Fruit fly (Drosophila melanogaster): ENCODE measurements around the gene CG18789.

DNA sequence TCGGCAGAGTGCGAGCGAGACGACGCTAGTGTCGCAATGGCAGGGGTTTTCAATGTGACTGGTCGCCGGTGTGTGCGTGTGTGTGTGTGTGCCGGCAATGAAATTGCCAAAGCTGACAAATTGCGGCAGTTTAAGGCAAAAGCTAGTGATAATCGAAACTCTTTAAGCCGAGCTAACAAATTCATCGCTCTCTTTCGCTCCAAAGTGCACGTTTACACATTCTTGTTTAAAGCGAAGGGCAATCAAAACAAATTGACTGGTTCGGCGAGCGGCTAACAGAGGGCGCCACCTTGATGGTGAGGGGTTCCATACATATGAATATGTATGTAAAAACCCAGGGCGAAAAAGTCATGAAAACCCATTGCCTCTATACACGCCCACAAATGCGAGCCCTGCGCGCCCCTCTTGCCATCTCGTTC, 8.6 kb upstream of the CG18789 start:
- no peak for TF ChIP-seq Hr39 (GFP tag; optimal IDR thresholded peaks at IDR 0.05)
- no peak for TF ChIP-seq esn (GFP tag; optimal IDR thresholded peaks at IDR 0.05)
- TF ChIP-seq CG16779 (tag; optimal IDR thresholded peaks at IDR 0.05) = no peak
- TF ChIP-seq CG8119 (GFP tag; IDR thresholded peaks at IDR 0.05) = no peak
- no peak for TF ChIP-seq eg (GFP tag; IDR thresholded peaks at IDR 0.05)
- no peak for TF ChIP-seq CG11902 (GFP tag; optimal IDR thresholded peaks at IDR 0.05)
- no peak for TF ChIP-seq CG10669 (GFP tag; optimal IDR thresholded peaks at IDR 0.05)
- no peak for TF ChIP-seq fkh (GFP tag; optimal IDR thresholded peaks at IDR 0.05)
- TF ChIP-seq OdsH (GFP tag; optimal IDR thresholded peaks at IDR 0.05) = no peak
- TF ChIP-seq acj6 (GFP tag; optimal IDR thresholded peaks at IDR 0.05) = no peak
- no peak for TF ChIP-seq Lpt (GFP tag; optimal IDR thresholded peaks at IDR 0.05)

All from whole organism, prepupa.